Fruit fly (Drosophila melanogaster) whole organism, embryonic: ENCODE data around the gene cert.

Experiments used
- Atf6 ChIP-seq: fragments of 200-800 bp; sonication (Bioruptor generic); IDR thresholded peaks from 2 replicates; pipeline ENCODE4 v1.3.6; 2022; ENCODE audit warnings: missing biosample characterization, missing genetic modification characterization
- Blimp-1 ChIP-seq: fragments of 200-800 bp; sonication (Bioruptor generic); optimal IDR thresholded peaks from 3 replicates; lab custom pipeline; 2018; ENCODE audit warnings: missing biosample characterization, missing genetic modification characterization, mild to moderate bottlenecking, moderate library complexity, missing genetic modification reagents
- CG1024 ChIP-seq: fragments of 200-800 bp; sonication (Bioruptor generic); IDR thresholded peaks from 2 replicates; pipeline ENCODE4 v1.3.6; 2022; ENCODE audit warnings: missing biosample characterization, missing genetic modification characterization
- CG10543 ChIP-seq: fragments of 200-800 bp; sonication (Bioruptor generic); optimal IDR thresholded peaks from 3 replicates; lab custom pipeline; 2017; ENCODE audit warnings: missing biosample characterization, mild to moderate bottlenecking, missing genetic modification characterization, moderate library complexity
- CG13123 ChIP-seq: fragments of 200-800 bp; sonication (Bioruptor generic); optimal IDR thresholded peaks from 2 replicates; lab custom pipeline; 2016; ENCODE audit warnings: missing biosample characterization, missing genetic modification characterization
- CG13296 ChIP-seq: fragments of 200-800 bp; sonication (Bioruptor generic); optimal IDR thresholded peaks from 3 replicates; lab custom pipeline; 2018; ENCODE audit warnings: missing biosample characterization, mild to moderate bottlenecking, missing genetic modification characterization
- CG1529 ChIP-seq: fragments of 200-800 bp; sonication (Bioruptor generic); optimal IDR thresholded peaks from 3 replicates; lab custom pipeline; 2018; ENCODE audit warnings: missing biosample characterization, missing genetic modification characterization
- CG17829 ChIP-seq: fragments of 200-800 bp; optimal IDR thresholded peaks from 2 replicates; lab custom pipeline; 2019; ENCODE audit warnings: missing biosample characterization, mild to moderate bottlenecking, missing genetic modification characterization, moderate library complexity
- CG17912 ChIP-seq: fragments of 200-800 bp; sonication (Bioruptor generic); optimal IDR thresholded peaks from 2 replicates; lab custom pipeline; 2018; ENCODE audit warnings: missing biosample characterization, mild to moderate bottlenecking, missing genetic modification characterization
- CG3065 ChIP-seq: fragments of 200-800 bp; sonication (Bioruptor generic); optimal IDR thresholded peaks from 2 replicates; lab custom pipeline; 2016; ENCODE audit warnings: missing biosample characterization, missing genetic modification characterization
- CG3847 ChIP-seq: fragments of 200-800 bp; sonication (Bioruptor generic); IDR thresholded peaks from 2 replicates; pipeline ENCODE4 v1.3.6; 2022; ENCODE audit warnings: missing biosample characterization, missing genetic modification characterization
- CG4707 ChIP-seq: fragments of 200-800 bp; sonication (Bioruptor generic); optimal IDR thresholded peaks from 2 replicates; lab custom pipeline; 2018; ENCODE audit warnings: missing biosample characterization, mild to moderate bottlenecking, missing genetic modification characterization, moderate library complexity
- CG6683 ChIP-seq: fragments of 200-800 bp; sonication (Bioruptor generic); optimal IDR thresholded peaks from 2 replicates; lab custom pipeline; 2017; ENCODE audit warnings: missing biosample characterization, mild to moderate bottlenecking, missing genetic modification characterization, missing genetic modification reagents
- CG7928 ChIP-seq: fragments of 200-800 bp; sonication (Bioruptor generic); optimal IDR thresholded peaks from 2 replicates; lab custom pipeline; 2017; ENCODE audit warnings: missing biosample characterization, mild to moderate bottlenecking, missing genetic modification characterization
- CG8281 ChIP-seq: fragments of 200-800 bp; sonication (Bioruptor generic); optimal IDR thresholded peaks from 2 replicates; lab custom pipeline; 2018; ENCODE audit warnings: missing biosample characterization, mild to moderate bottlenecking, missing genetic modification characterization, moderate library complexity
- CG9215 ChIP-seq: fragments of 200-800 bp; sonication (Bioruptor generic); IDR thresholded peaks from 2 replicates; pipeline ENCODE4 v1.3.6; 2022; ENCODE audit warnings: missing biosample characterization, missing genetic modification characterization
- Doc2 ChIP-seq: fragments of 200-800 bp; sonication (Bioruptor generic); IDR thresholded peaks from 2 replicates; pipeline ENCODE4 v1.3.6; 2022; ENCODE audit warnings: missing biosample characterization, missing genetic modification characterization
- H15 ChIP-seq: fragments of 200-800 bp; sonication (Bioruptor generic); IDR thresholded peaks from 3 replicates; pipeline ENCODE4 v1.3.6; 2022; ENCODE audit warnings: missing biosample characterization, missing genetic modification characterization
- HLHmδ ChIP-seq: fragments of 200-800 bp; sonication (Bioruptor generic); optimal IDR thresholded peaks from 2 replicates; lab custom pipeline; 2018; ENCODE audit warnings: missing biosample characterization, mild to moderate bottlenecking, missing genetic modification characterization, moderate library complexity
- Hr51 ChIP-seq, 2 experiments: fragments of 200-800 bp; sonication (Bioruptor generic); optimal IDR thresholded peaks; 2 replicates in 1 of 2; 3 replicates in 1 of 2; lab custom pipeline; 2016 to 2018; ENCODE audit warnings: missing biosample characterization in 2 of 2, missing genetic modification characterization in 2 of 2, mild to moderate bottlenecking in 1 of 2, moderate library complexity in 1 of 2
- Lhr ChIP-seq: fragments of 200-800 bp; sonication (Bioruptor generic); optimal IDR thresholded peaks from 3 replicates; lab custom pipeline; 2017; ENCODE audit warnings: mild to moderate bottlenecking, missing biosample characterization, missing genetic modification reagents, missing genetic modification characterization
- Max ChIP-seq: fragments of 200-800 bp; sonication (Bioruptor generic); optimal IDR thresholded peaks from 2 replicates; lab custom pipeline; 2016; ENCODE audit warnings: missing biosample characterization, mild to moderate bottlenecking, missing genetic modification characterization
- Mrtf ChIP-seq: fragments of 200-800 bp; sonication (Bioruptor generic); IDR thresholded peaks from 3 replicates; pipeline ENCODE4 v1.3.6; 2022; ENCODE audit warnings: missing biosample characterization, missing genetic modification characterization
- Opbp ChIP-seq: fragments of 200-800 bp; sonication (Bioruptor generic); IDR thresholded peaks from 3 replicates; pipeline ENCODE4 v1.3.6; 2022; ENCODE audit warnings: missing biosample characterization, missing genetic modification characterization; ENCODE audit not compliant: partially characterized antibody
- Rfx ChIP-seq: fragments of 200-800 bp; sonication (Bioruptor generic); IDR thresholded peaks from 2 replicates; pipeline ENCODE4 v1.3.6; 2022; ENCODE audit warnings: missing biosample characterization, missing genetic modification characterization
- ara ChIP-seq: fragments of 200-800 bp; sonication (Bioruptor generic); IDR thresholded peaks from 2 replicates; pipeline ENCODE4 v1.3.6; 2022; ENCODE audit warnings: missing biosample characterization, missing genetic modification characterization
- ase ChIP-seq: fragments of 200-800 bp; sonication (Bioruptor generic); IDR thresholded peaks from 3 replicates; pipeline ENCODE4 v1.3.6; 2022; ENCODE audit warnings: missing biosample characterization, missing genetic modification characterization
- bsh ChIP-seq, 2 experiments: fragments of 200-800 bp; sonication (Bioruptor generic); optimal IDR thresholded peaks; 2 replicates each; lab custom pipeline; 2017 to 2018; ENCODE audit warnings: mild to moderate bottlenecking in 2 of 2, missing biosample characterization in 2 of 2, missing genetic modification characterization in 2 of 2, moderate library complexity in 1 of 2
- croc ChIP-seq: fragments of 200-800 bp; sonication (Bioruptor generic); conservative IDR thresholded peaks from 3 replicates; pipeline ENCODE4 v1.3.6; 2022; ENCODE audit warnings: missing biosample characterization, missing genetic modification characterization
- crp ChIP-seq, 2 experiments: fragments of 200-800 bp; sonication (Bioruptor generic); optimal IDR thresholded peaks; 2 replicates in 1 of 2; 3 replicates in 1 of 2; lab custom pipeline; 2017; ENCODE audit warnings: missing biosample characterization in 2 of 2, missing genetic modification characterization in 2 of 2, mild to moderate bottlenecking in 1 of 2, moderate library complexity in 1 of 2
- dati ChIP-seq: fragments of 200-800 bp; sonication (Bioruptor generic); IDR thresholded peaks from 2 replicates; pipeline ENCODE4 v1.3.6; 2022; ENCODE audit warnings: missing biosample characterization, missing genetic modification characterization
- eve ChIP-seq, 2 experiments: fragments of >200 bp; optimal IDR thresholded peaks; 2 replicates each; lab custom pipeline; 2017; ENCODE audit warnings: missing biosample characterization in 2 of 2, missing genetic modification characterization in 2 of 2
- exex ChIP-seq: fragments of 200-800 bp; sonication (Bioruptor generic); optimal IDR thresholded peaks from 4 replicates; lab custom pipeline; 2018; ENCODE audit warnings: missing biosample characterization, mild to moderate bottlenecking, missing genetic modification characterization, moderate library complexity
- fd64A ChIP-seq: fragments of 200-800 bp; sonication (Bioruptor generic); optimal IDR thresholded peaks from 3 replicates; lab custom pipeline; 2018; ENCODE audit warnings: missing biosample characterization, mild to moderate bottlenecking, missing genetic modification characterization
- jigr1 ChIP-seq: fragments of 200-800 bp; sonication (Bioruptor generic); IDR thresholded peaks from 3 replicates; pipeline ENCODE4 v1.3.6; 2022; ENCODE audit warnings: missing biosample characterization, missing genetic modification characterization
- jumu ChIP-seq: fragments of 200-800 bp; sonication (Bioruptor generic); optimal IDR thresholded peaks from 3 replicates; lab custom pipeline; 2016; ENCODE audit warnings: missing biosample characterization, missing genetic modification characterization
- lmd ChIP-seq: fragments of 200-800 bp; sonication (Bioruptor generic); IDR thresholded peaks from 2 replicates; pipeline ENCODE4 v1.3.6; 2022; ENCODE audit warnings: missing biosample characterization, missing genetic modification characterization
- lola ChIP-seq, 3 experiments: fragments of >200 bp in 2 of 3; fragments of 200-800 bp in 1 of 3; sonication (Bioruptor generic) in 1 of 3; optimal IDR thresholded peaks; 2 replicates each; lab custom pipeline; 2017 to 2019; ENCODE audit warnings: missing biosample characterization in 3 of 3, missing genetic modification characterization in 3 of 3, mild to moderate bottlenecking in 1 of 3, moderate library complexity in 1 of 3
- luna ChIP-seq: fragments of 200-800 bp; sonication (Bioruptor generic); optimal IDR thresholded peaks from 2 replicates; lab custom pipeline; 2016; ENCODE audit warnings: missing biosample characterization, missing genetic modification characterization
- nmo ChIP-seq: fragments of 200-800 bp; sonication (Bioruptor generic); optimal IDR thresholded peaks from 2 replicates; lab custom pipeline; 2018; ENCODE audit warnings: missing biosample characterization, mild to moderate bottlenecking, missing genetic modification characterization, moderate library complexity
- pho ChIP-seq: fragments of 200-800 bp; sonication (Bioruptor generic); optimal IDR thresholded peaks from 2 replicates; lab custom pipeline; 2016; ENCODE audit warnings: missing biosample characterization, missing genetic modification characterization
- psq ChIP-seq: fragments of 200-800 bp; sonication (Bioruptor generic); optimal IDR thresholded peaks from 2 replicates; lab custom pipeline; 2017; ENCODE audit warnings: missing biosample characterization, missing genetic modification characterization
- pum ChIP-seq: fragments of 200-800 bp; sonication (Bioruptor generic); optimal IDR thresholded peaks from 2 replicates; lab custom pipeline; 2016; ENCODE audit warnings: missing biosample characterization, missing genetic modification characterization
- sima ChIP-seq: fragments of 200-800 bp; sonication (Bioruptor generic); optimal IDR thresholded peaks from 2 replicates; lab custom pipeline; 2016; ENCODE audit warnings: missing biosample characterization, missing genetic modification characterization
- ttk ChIP-seq: fragments of 200-800 bp; sonication (Bioruptor generic); IDR thresholded peaks from 2 replicates; pipeline ENCODE4 v2.1.2; 2022; ENCODE audit warnings: missing biosample characterization, missing genetic modification characterization
- unc-4 ChIP-seq: fragments of 200-800 bp; sonication (Bioruptor generic); IDR thresholded peaks from 2 replicates; pipeline ENCODE4 v1.3.6; 2022; ENCODE audit warnings: missing biosample characterization, missing genetic modification characterization; ENCODE audit not compliant: partially characterized antibody
- usp ChIP-seq: fragments of >200 bp; optimal IDR thresholded peaks from 2 replicates; lab custom pipeline; 2017; ENCODE audit warnings: missing biosample characterization, missing genetic modification characterization
- wek ChIP-seq: fragments of 200-800 bp; sonication (Bioruptor generic); optimal IDR thresholded peaks from 3 replicates; lab custom pipeline; 2018; ENCODE audit warnings: missing biosample characterization, mild to moderate bottlenecking, missing genetic modification characterization, moderate library complexity

Gene cert

DNA sequence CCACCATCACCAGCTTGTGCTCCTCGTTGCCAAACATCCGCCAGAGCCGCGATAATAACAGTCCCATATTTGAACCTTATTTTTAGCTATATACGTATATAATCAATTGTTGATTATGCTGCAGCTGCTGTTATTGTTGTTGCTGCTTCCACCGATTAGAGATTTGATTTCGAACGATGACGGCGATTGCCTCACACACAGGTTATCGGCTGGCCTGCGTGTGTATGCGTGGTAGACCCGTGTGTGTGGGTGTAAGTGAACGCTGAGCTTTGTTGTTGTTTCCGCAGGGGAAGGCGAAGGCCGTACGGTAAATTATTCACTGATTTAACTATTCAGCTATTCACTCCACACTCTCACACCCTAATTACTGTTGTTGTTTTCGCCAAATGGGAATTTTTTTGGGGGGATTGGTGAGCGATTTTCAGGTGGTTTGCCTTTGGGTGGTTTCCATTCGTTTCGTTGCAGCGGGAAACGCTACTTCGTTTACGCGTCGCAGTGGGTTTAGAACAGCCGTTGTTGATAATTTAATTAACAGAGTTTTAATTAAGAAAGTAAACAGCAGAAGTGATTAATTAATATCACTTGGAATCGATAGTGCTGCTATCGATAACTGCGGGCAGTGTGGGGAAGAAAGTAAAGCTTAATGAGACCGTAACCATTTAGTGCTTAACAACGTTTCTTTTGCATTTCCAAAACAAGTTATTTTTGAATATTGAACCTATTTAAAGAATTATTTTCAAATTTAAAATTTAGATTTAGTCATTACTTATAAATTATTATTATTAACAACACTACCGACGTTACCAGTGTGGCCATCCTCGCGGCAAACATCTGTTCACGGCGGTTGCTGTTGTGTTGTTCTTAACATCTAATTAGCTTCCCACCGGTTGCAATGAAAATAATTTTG is 9.8 kb upstream of the cert start, which contains the start of the genes Arl5 and CG13671:
Gene Arl5, minus strand, starts transcription at position 616 of the 907 bp plus-strand sequence.
Gene CG13671, plus strand, starts transcription at position 841 of the 907 bp plus-strand sequence.
- no peak for TF ChIP-seq jigr1 (GFP tag; lab: Robert Waterston, UW)
- TF ChIP-seq CG1024 (GFP tag; lab: Robert Waterston, UW), result peak; percentile 40
- peak; percentile 43 for TF ChIP-seq CG6683
- peak in 1 of 2 experiments; percentile 83 for TF ChIP-seq bsh (GFP tag; optimal IDR thresholded peaks at IDR 0.05; lab: Kevin White, UChicago)
- peak; percentile 75 for TF ChIP-seq ase
- TF ChIP-seq Atf6 (GFP tag; lab: Robert Waterston, UW), result peak; percentile 68
- TF ChIP-seq CG8281 (tag; lab: Kevin White, UChicago), result no peak
- peak; percentile 83 for TF ChIP-seq H15 (GFP tag; lab: Robert Waterston, UW)
- TF ChIP-seq psq (GFP tag; lab: Kevin White, UChicago), result peak; percentile 63
- TF ChIP-seq CG13296 (GFP tag; lab: Kevin White, UChicago), result peak; percentile 66
- peak; percentile 58 for TF ChIP-seq Lhr (GFP tag; lab: Kevin White, UChicago)
- TF ChIP-seq luna (GFP tag; lab: Kevin White, UChicago), result peak; percentile 58
- no peak for TF ChIP-seq fd64A (GFP tag; lab: Kevin White, UChicago)
- TF ChIP-seq lola (GFP tag; optimal IDR thresholded peaks at IDR 0.05; lab: Kevin White, UChicago), result peak in 2 of 3 experiments; percentile 16 to 60
- TF ChIP-seq crp (GFP tag; optimal IDR thresholded peaks at IDR 0.05; lab: Kevin White, UChicago), result peak in 1 of 2 experiments; percentile 89
- TF ChIP-seq CG3065, result peak; percentile 75
- TF ChIP-seq CG17829 (tag; lab: Kevin White, UChicago), result peak; percentile 79
- TF ChIP-seq wek (GFP tag; lab: Kevin White, UChicago), result no peak
- peak; percentile 44 for TF ChIP-seq croc
- no peak for TF ChIP-seq eve (GFP tag; optimal IDR thresholded peaks at IDR 0.05; lab: Kevin White, UChicago)
- no peak for TF ChIP-seq HLHmδ (GFP tag; lab: Kevin White, UChicago)
- peak; percentile 68 for TF ChIP-seq Hr51 (GFP tag; optimal IDR thresholded peaks at IDR 0.05; lab: Kevin White, UChicago)
- TF ChIP-seq CG13123 (GFP tag; lab: Kevin White, UChicago), result peak; percentile 83
- peak; percentile 63 for TF ChIP-seq lmd
- peak; percentile 75 for TF ChIP-seq CG3847
- TF ChIP-seq Mrtf (GFP tag; lab: Robert Waterston, UW), result peak; percentile 75
- TF ChIP-seq usp, result no peak
- peak; percentile 76 for TF ChIP-seq Blimp-1 (GFP tag; lab: Kevin White, UChicago)
- TF ChIP-seq unc-4 (GFP tag; lab: Robert Waterston, UW), result peak; percentile 80
- TF ChIP-seq pum (GFP tag; lab: Kevin White, UChicago), result peak; percentile 54
- TF ChIP-seq nmo (GFP tag; lab: Kevin White, UChicago), result peak; percentile 81
- peak; percentile 60 for TF ChIP-seq CG10543 (GFP tag; lab: Kevin White, UChicago)
- peak; percentile 70 for TF ChIP-seq Max (GFP tag; lab: Kevin White, UChicago)
- no peak for TF ChIP-seq Doc2 (GFP tag; lab: Robert Waterston, UW)
- TF ChIP-seq sima (GFP tag; lab: Kevin White, UChicago), result no peak
- TF ChIP-seq CG9215 (GFP tag; lab: Robert Waterston, UW), result peak; percentile 71
- TF ChIP-seq dati, result 0 out of 2 replicates have a peak, but pooled peaks have one; percentile 2
- peak; percentile 34 for TF ChIP-seq jumu
- TF ChIP-seq CG4707, result no peak
- peak; percentile 85 for TF ChIP-seq exex
- TF ChIP-seq pho (GFP tag; lab: Kevin White, UChicago), result peak; percentile 68
- TF ChIP-seq ttk (GFP tag; lab: Robert Waterston, UW), result peak; percentile 65
- no peak for TF ChIP-seq CG17912 (GFP tag; lab: Kevin White, UChicago)
- TF ChIP-seq CG7928, result peak; percentile 47
- TF ChIP-seq CG1529 (GFP tag; lab: Kevin White, UChicago), result peak; percentile 10
- peak; percentile 64; the same call in 2 of the 3 replicates for TF ChIP-seq Opbp (GFP tag; lab: Robert Waterston, UW)
- TF ChIP-seq Rfx, result peak; percentile 83
- peak; percentile 67; the same call in 1 of the 2 replicates for TF ChIP-seq ara (GFP tag; lab: Robert Waterston, UW)
